Worm (Caenorhabditis elegans) whole organism, mixed stage, embryonic: ENCODE results near the gene ZK287.4.

Experiments
- ceh-43 ChIP-seq: fragments of 200-800 bp; sonication (Bioruptor generic); optimal IDR thresholded peaks from 2 replicates; lab custom pipeline; 2018; ENCODE audit warnings: mild to moderate bottlenecking, missing genetic modification characterization, moderate library complexity, missing compliant biosample characterization
- elt-3 ChIP-seq: fragments of 150-350 bp; optimal IDR thresholded peaks from 2 replicates; lab custom pipeline; 2014; ENCODE audit warnings: missing biosample characterization, missing genetic modification characterization
- ham-2 ChIP-seq: fragments of 200-800 bp; sonication (Bioruptor generic); optimal IDR thresholded peaks from 2 replicates; lab custom pipeline; 2018; ENCODE audit warnings: mild to moderate bottlenecking, missing genetic modification characterization, missing compliant biosample characterization
- lin-13 ChIP-seq: fragments of 150-350 bp; optimal IDR thresholded peaks from 2 replicates; lab custom pipeline; 2014; ENCODE audit warnings: missing biosample characterization, missing genetic modification characterization
- mep-1 ChIP-seq: fragments of 150-350 bp; optimal IDR thresholded peaks from 2 replicates; lab custom pipeline; 2017; ENCODE audit warnings: missing biosample characterization, missing genetic modification reagents, missing genetic modification characterization, inconsistent platforms
- pha-4 ChIP-seq: fragments of 150-350 bp; optimal IDR thresholded peaks from 2 replicates; lab custom pipeline; 2018; ENCODE audit warnings: missing biosample characterization, missing genetic modification reagents, missing genetic modification characterization
- snpc-4 ChIP-seq: fragments of 150-350 bp; optimal IDR thresholded peaks from 2 replicates; lab custom pipeline; 2014; ENCODE audit warnings: missing biosample characterization, missing genetic modification characterization
- sptf-1 ChIP-seq: sonication (generic microtip); optimal IDR thresholded peaks from 2 replicates; lab custom pipeline; 2017; ENCODE audit warnings: mild to moderate bottlenecking, missing genetic modification characterization, moderate library complexity, missing compliant biosample characterization
- unc-62 ChIP-seq: fragments of 150-350 bp; optimal IDR thresholded peaks from 2 replicates; lab custom pipeline; 2014; ENCODE audit warnings: missing biosample characterization, missing genetic modification reagents, missing genetic modification characterization

DNA sequence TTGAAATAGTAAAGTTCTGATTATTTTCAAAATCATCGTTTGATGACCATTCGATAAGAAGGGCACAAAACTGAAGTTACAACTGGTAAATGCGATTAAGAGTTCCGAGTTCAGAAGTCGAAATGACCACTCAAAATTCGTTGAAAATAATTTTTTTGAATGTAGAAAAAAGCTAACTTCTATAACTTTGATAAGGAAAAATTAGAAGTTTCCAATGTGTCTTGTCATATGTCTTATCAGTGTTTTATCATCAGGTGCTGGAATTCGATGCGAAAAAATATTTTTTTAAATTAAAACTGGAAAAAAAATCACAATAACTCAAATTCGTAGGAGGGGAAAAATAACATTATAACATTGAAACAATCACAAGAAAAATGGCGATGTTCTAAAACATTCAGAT lies 40.3 kb upstream of the ZK287.4 start:
- TF ChIP-seq sptf-1 (no peak), pha-4 (tag; lab: Kevin White, UChicago) (no peak), snpc-4 (tag; lab: Kevin White, UChicago) (no peak), unc-62 (GFP tag; lab: Kevin White, UChicago) (no peak), ham-2 (no peak), elt-3 (tag; lab: Kevin White, UChicago) (no peak), ceh-43 (no peak), lin-13 (tag; lab: Kevin White, UChicago) (no peak), mep-1 (no peak)
